Worm (Caenorhabditis elegans): Measurements from ENCODE around the gene ZK662.5.
A peak's percentile ranks its signal among the peaks of the same experiment; 100 is the strongest.

ZK662.5 gene

DNA sequence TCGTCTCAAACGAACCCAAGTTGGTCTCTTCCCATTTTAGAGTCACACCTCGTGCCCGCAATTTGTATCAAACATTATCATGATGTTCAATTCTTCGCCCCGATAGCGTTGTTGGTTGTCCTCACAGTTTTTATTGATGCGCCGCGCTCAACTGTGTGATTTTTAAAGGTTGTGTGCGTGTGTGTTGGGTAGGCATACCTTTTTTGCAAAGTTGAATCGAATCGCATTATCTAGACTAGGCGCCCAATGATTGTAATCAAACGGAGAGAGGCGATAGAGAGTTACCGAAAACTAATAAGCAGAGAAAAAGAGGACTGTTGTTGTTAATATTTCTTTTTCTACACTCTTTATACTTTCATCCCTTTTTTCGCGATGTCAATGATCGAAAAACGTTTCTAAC, 21.2 kb upstream of the ZK662.5 start:
- TF ChIP-seq pax-3 (tag; optimal IDR thresholded peaks at IDR 0.05), result no peak
- peak; percentile 18 for TF ChIP-seq tbx-2 (tag; optimal IDR thresholded peaks at IDR 0.05)
- no peak for TF ChIP-seq ets-5 (GFP tag; IDR thresholded peaks at IDR 0.05)
- TF ChIP-seq C16A3.4 (tag; optimal IDR thresholded peaks at IDR 0.05), result no peak
- TF ChIP-seq snu-23 (GFP tag; optimal IDR thresholded peaks at IDR 0.05), result peak; percentile 53
- no peak for TF ChIP-seq C04F5.9 (tag; optimal IDR thresholded peaks at IDR 0.05)
- TF ChIP-seq nhr-71 (tag; optimal IDR thresholded peaks at IDR 0.05), result peak; percentile 39
- TF ChIP-seq unc-130 (tag; optimal IDR thresholded peaks at IDR 0.05), result peak; percentile 20
- TF ChIP-seq mdl-1 (tag; optimal IDR thresholded peaks at IDR 0.05), result peak in 1 of 2 experiments; percentile 67
- TF ChIP-seq ama-1 (optimal IDR thresholded peaks at IDR 0.05), result no peak
- TF ChIP-seq fos-1 (tag; optimal IDR thresholded peaks at IDR 0.05), result peak; percentile 3
- no peak for TF ChIP-seq ceh-88 (GFP tag; IDR thresholded peaks at IDR 0.05)
- no peak for TF ChIP-seq zip-4 (GFP tag; optimal IDR thresholded peaks at IDR 0.05)
- peak; percentile 43 for TF ChIP-seq nhr-90 (tag; optimal IDR thresholded peaks at IDR 0.05; ENCODE audit: poor library complexity)
- TF ChIP-seq lin-15B (tag; optimal IDR thresholded peaks at IDR 0.05), result no peak
- no peak for TF ChIP-seq mab-9 (GFP tag; IDR thresholded peaks at IDR 0.05)
- peak in 1 of 2 experiments; percentile 17 for TF ChIP-seq lin-35 (GFP tag; optimal IDR thresholded peaks at IDR 0.05)
- TF ChIP-seq nhr-85 (tag), result peak; percentile 91
- no peak for TF ChIP-seq nhr-11 (tag; optimal IDR thresholded peaks at IDR 0.05)
- no peak for TF ChIP-seq skn-1 (tag; optimal IDR thresholded peaks at IDR 0.05)
- TF ChIP-seq nhr-12 (tag; optimal IDR thresholded peaks at IDR 0.05), result no peak
- TF ChIP-seq lin-13 (GFP tag; optimal IDR thresholded peaks at IDR 0.05), result no peak
- TF ChIP-seq ztf-4 (tag; optimal IDR thresholded peaks at IDR 0.05), result no peak
- peak; percentile 66 for TF ChIP-seq nhr-20 (tag; optimal IDR thresholded peaks at IDR 0.05)
- no peak for TF ChIP-seq nhr-237 (tag; optimal IDR thresholded peaks at IDR 0.05)
- peak in 5 of 6 experiments; percentile 44 to 75 (median 58) for TF ChIP-seq elt-3 (tag; optimal IDR thresholded peaks at IDR 0.05)
- TF ChIP-seq efl-1 (optimal IDR thresholded peaks at IDR 0.05), result no peak
- peak in 1 of 2 experiments; percentile 34 for TF ChIP-seq efl-1 (GFP tag; optimal IDR thresholded peaks at IDR 0.05 in 1 of 2)
- TF ChIP-seq ces-1 (GFP tag; optimal IDR thresholded peaks at IDR 0.05), result no peak
- TF ChIP-seq fkh-10 (GFP tag; optimal IDR thresholded peaks at IDR 0.05), result no peak
- no peak for TF ChIP-seq sox-4 (tag; optimal IDR thresholded peaks at IDR 0.05)
- no peak for TF ChIP-seq pag-3 (tag; optimal IDR thresholded peaks at IDR 0.05; ENCODE audit: borderline replicate concordance, insufficient read depth)
- TF ChIP-seq lin-14 (GFP tag; optimal IDR thresholded peaks at IDR 0.05), result peak; percentile 74
- no peak for TF ChIP-seq nhr-84 (tag; optimal IDR thresholded peaks at IDR 0.05)
- no peak for TF ChIP-seq ztf-11 (tag; optimal IDR thresholded peaks at IDR 0.05)
- no peak for TF ChIP-seq lin-39 (tag; optimal IDR thresholded peaks at IDR 0.05)
- no peak for TF ChIP-seq alr-1 (tag; optimal IDR thresholded peaks at IDR 0.05; ENCODE audit: borderline replicate concordance)
- TF ChIP-seq jun-1 (tag; optimal IDR thresholded peaks at IDR 0.05), result no peak
- no peak for TF ChIP-seq C34B4.2 (tag; optimal IDR thresholded peaks at IDR 0.05)
- TF ChIP-seq egl-13 (tag; optimal IDR thresholded peaks at IDR 0.05), result no peak
- TF ChIP-seq nhr-76 (tag; optimal IDR thresholded peaks at IDR 0.05), result no peak
- no peak for TF ChIP-seq ceh-63 (GFP tag; optimal IDR thresholded peaks at IDR 0.05)
- TF ChIP-seq nhr-47 (tag; optimal IDR thresholded peaks at IDR 0.05), result no peak
- TF ChIP-seq blmp-1 (tag; optimal IDR thresholded peaks at IDR 0.05), result peak; percentile 61
- TF ChIP-seq lir-3 (tag; optimal IDR thresholded peaks at IDR 0.05; ENCODE audit: poor library complexity), result no peak
- TF ChIP-seq xbp-1 (tag; optimal IDR thresholded peaks at IDR 0.05), result no peak
- no peak for TF ChIP-seq rnt-1 (tag; optimal IDR thresholded peaks at IDR 0.05)
- no peak for TF ChIP-seq hlh-17 (GFP tag; optimal IDR thresholded peaks at IDR 0.05; ENCODE audit: borderline replicate concordance)
- peak; percentile 8; the same call in 1 of the 2 replicates for TF ChIP-seq nhr-19 (GFP tag; conservative IDR thresholded peaks at IDR 0.05)
- TF ChIP-seq lsy-2 (tag; optimal IDR thresholded peaks at IDR 0.05), result no peak
- no peak for TF ChIP-seq nhr-28 (tag; optimal IDR thresholded peaks at IDR 0.05)
- peak; percentile 62 for TF ChIP-seq elt-2 (tag; optimal IDR thresholded peaks at IDR 0.05)
- no peak for TF ChIP-seq unc-30 (tag; optimal IDR thresholded peaks at IDR 0.05)
- no peak for TF ChIP-seq snpc-4 (tag; optimal IDR thresholded peaks at IDR 0.05)
